Fruit fly (Drosophila melanogaster): Measurements from ENCODE around the gene Glut4EF.

Gene Glut4EF

dm6 chr3R:9872815-9873752 lies 1.4 kb upstream of the Glut4EF start:
- TF ChIP-seq Dll (optimal IDR thresholded peaks at IDR 0.05) (no peak), usp (GFP tag; optimal IDR thresholded peaks at IDR 0.05) (no peak), CG8478 (optimal IDR thresholded peaks at IDR 0.05) (no peak), pan (optimal IDR thresholded peaks at IDR 0.05) (no peak), EcR (GFP tag; optimal IDR thresholded peaks at IDR 0.05) (no peak)

- TF ChIP-seq EcR (GFP tag; optimal IDR thresholded peaks at IDR 0.05) (no peak), Dll (optimal IDR thresholded peaks at IDR 0.05) (no peak), pan (optimal IDR thresholded peaks at IDR 0.05) (no peak)
Observed at dm6 chr3R:9873753-9874117, 746 bp upstream of the Glut4EF start.

- TF ChIP-seq EcR (GFP tag; optimal IDR thresholded peaks at IDR 0.05) (no peak), Dll (optimal IDR thresholded peaks at IDR 0.05) (no peak), psq (optimal IDR thresholded peaks at IDR 0.05) (no peak), pan (optimal IDR thresholded peaks at IDR 0.05) (no peak), usp (GFP tag; optimal IDR thresholded peaks at IDR 0.05) (no peak), CG8478 (optimal IDR thresholded peaks at IDR 0.05) (no peak)
Observed at dm6 chr3R:9875644-9876043, 1.2 kb downstream of the Glut4EF start.

DNA sequence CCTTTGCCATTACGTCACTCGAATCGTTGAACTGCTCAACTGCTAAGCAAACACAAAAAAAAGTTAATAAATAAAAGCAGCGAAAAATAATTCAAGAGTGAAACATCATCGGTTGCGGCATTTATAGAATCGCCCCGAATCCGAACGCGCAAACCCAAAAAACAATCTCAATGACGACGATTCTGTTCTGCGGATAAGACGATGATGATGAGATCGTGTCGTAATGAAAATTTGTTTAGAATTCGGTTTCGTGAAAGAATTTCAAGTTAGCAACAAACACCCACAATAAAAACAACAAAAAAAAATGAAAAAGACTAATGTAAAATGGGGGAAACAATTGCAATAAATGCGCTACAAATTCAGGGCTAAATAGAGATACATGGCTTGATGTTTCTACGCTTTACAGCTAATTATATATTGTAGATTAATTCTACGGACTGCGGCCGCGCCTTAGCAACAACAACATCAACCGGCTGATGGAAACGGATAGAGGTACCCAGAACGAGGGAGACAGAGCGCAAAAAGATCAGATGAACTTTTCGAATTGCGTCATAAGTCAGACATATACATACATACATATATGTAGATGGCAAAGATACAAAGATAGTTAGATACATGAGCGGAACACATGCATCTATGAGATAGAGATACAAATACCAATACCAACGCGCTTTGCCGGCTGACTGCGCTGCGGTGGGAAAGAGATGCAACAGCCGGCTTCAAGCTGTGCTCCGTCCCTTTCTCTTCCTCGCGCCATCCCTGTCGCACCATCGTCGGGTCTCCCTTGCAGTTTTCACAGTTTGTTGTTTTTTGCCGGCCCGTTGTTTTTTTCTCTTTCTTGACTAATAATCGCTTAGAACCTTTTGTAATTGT lies 2.9 kb downstream of the Glut4EF start:
- TF ChIP-seq CG8478 (optimal IDR thresholded peaks at IDR 0.05), result no peak
- no peak for TF ChIP-seq usp (GFP tag; optimal IDR thresholded peaks at IDR 0.05)
- TF ChIP-seq pan (optimal IDR thresholded peaks at IDR 0.05), result no peak

- no peak for TF ChIP-seq EcR (GFP tag; optimal IDR thresholded peaks at IDR 0.05)
- no peak for TF ChIP-seq Dll (optimal IDR thresholded peaks at IDR 0.05)
- no peak for TF ChIP-seq usp (GFP tag; optimal IDR thresholded peaks at IDR 0.05)
- no peak for TF ChIP-seq pan (optimal IDR thresholded peaks at IDR 0.05)
Observed at dm6 chr3R:9878026-9878997, 3.8 kb downstream of the Glut4EF start.

- no peak for TF ChIP-seq psq (optimal IDR thresholded peaks at IDR 0.05)
- no peak for TF ChIP-seq EcR (GFP tag; optimal IDR thresholded peaks at IDR 0.05)
- no peak for TF ChIP-seq pan (optimal IDR thresholded peaks at IDR 0.05)
- TF ChIP-seq CG8478 (optimal IDR thresholded peaks at IDR 0.05), result no peak
- no peak for TF ChIP-seq Dll (optimal IDR thresholded peaks at IDR 0.05)
Observed at dm6 chr3R:9879288-9879687, 4.8 kb downstream of the Glut4EF start.

dm6 chr3R:9879880-9880852 lies 5.7 kb downstream of the Glut4EF start:
- TF ChIP-seq EcR (GFP tag; optimal IDR thresholded peaks at IDR 0.05) (no peak), psq (optimal IDR thresholded peaks at IDR 0.05) (no peak), CG8478 (optimal IDR thresholded peaks at IDR 0.05) (no peak), usp (GFP tag; optimal IDR thresholded peaks at IDR 0.05) (no peak), pan (optimal IDR thresholded peaks at IDR 0.05) (no peak), Dll (optimal IDR thresholded peaks at IDR 0.05) (no peak)

dm6 chr3R:9881348-9881901 lies 6.9 kb downstream of the Glut4EF start:
- TF ChIP-seq EcR (GFP tag; optimal IDR thresholded peaks at IDR 0.05), result no peak
- TF ChIP-seq usp (GFP tag; optimal IDR thresholded peaks at IDR 0.05), result no peak
- TF ChIP-seq Dll (optimal IDR thresholded peaks at IDR 0.05), result no peak
- TF ChIP-seq psq (optimal IDR thresholded peaks at IDR 0.05), result no peak
- no peak for TF ChIP-seq pan (optimal IDR thresholded peaks at IDR 0.05)
- no peak for TF ChIP-seq CG8478 (optimal IDR thresholded peaks at IDR 0.05)

dm6 chr3R:9882019-9882418 lies 7.5 kb downstream of the Glut4EF start:
- TF ChIP-seq psq (optimal IDR thresholded peaks at IDR 0.05) (no peak), CG8478 (optimal IDR thresholded peaks at IDR 0.05) (no peak), EcR (GFP tag; optimal IDR thresholded peaks at IDR 0.05) (no peak), Dll (optimal IDR thresholded peaks at IDR 0.05) (no peak), usp (GFP tag; optimal IDR thresholded peaks at IDR 0.05) (no peak), pan (optimal IDR thresholded peaks at IDR 0.05) (no peak)

DNA sequence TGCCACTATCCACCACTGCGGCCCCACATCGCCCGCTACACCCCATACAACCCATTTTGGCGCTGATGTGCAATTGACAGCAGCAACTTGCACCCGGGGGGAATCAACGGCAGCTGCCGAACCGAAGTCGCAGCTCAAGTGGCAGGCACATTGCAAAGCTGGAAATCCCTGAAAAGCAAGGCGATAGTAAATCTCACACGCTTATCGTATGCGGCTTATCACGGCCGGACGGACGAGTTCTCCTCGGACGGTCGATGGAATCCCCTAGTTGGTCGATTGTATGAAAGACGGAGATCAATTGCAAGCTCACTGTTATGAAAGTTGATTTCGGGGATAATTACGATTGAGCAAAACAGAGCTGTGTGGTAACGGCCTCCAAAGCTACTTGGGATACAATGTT lies 8.3 kb downstream of the Glut4EF start:
- TF ChIP-seq pan (optimal IDR thresholded peaks at IDR 0.05), result no peak
- no peak for TF ChIP-seq usp (GFP tag; optimal IDR thresholded peaks at IDR 0.05)
- no peak for TF ChIP-seq CG8478 (optimal IDR thresholded peaks at IDR 0.05)
- TF ChIP-seq Dll (optimal IDR thresholded peaks at IDR 0.05), result no peak
- TF ChIP-seq psq (optimal IDR thresholded peaks at IDR 0.05), result no peak
- no peak for TF ChIP-seq EcR (GFP tag; optimal IDR thresholded peaks at IDR 0.05)

All from whole organism.